Worm (Caenorhabditis elegans) whole organism, L4/young adult: ENCODE data around the gene R03G8.3.

Experiments
- dao-5 ChIP-seq: sonication (generic microtip); optimal IDR thresholded peaks from 2 replicates; lab custom pipeline; 2016; ENCODE audit warnings: missing genotype, missing genetic modification characterization, moderate library complexity, missing compliant biosample characterization
- him-1 ChIP-seq: sonication (generic microtip); optimal IDR thresholded peaks from 2 replicates; lab custom pipeline; 2016; ENCODE audit warnings: missing genotype, missing genetic modification reagents, missing genetic modification characterization, missing compliant biosample characterization

DNA sequence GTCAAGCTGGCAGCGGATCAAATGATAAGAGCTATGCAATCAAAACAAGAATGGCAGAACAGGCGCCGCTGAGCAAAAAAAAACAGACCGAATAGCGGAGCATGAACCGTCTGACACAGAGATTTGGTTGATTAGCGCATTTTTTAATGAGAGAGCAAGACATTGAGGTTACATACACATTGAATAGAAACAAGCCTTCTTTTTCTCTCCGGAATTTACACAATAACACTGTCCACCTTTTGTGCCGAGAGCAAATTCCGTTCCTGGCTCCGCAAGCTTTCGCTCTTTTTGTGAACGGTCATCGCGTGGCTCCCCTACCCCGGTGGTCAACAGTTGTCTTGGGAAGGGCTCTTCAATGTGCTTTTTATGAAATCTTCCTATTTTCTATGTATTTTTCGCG lies 35.2 kb upstream of the R03G8.3 start, which contains the start of gene K03A11.6:
- no peak for TF ChIP-seq dao-5 (tag; lab: Kevin White, UChicago)
- TF ChIP-seq him-1 (tag; lab: Kevin White, UChicago), result no peak
